Worm (Caenorhabditis elegans): ENCODE data around the gene mys-1.

mys-1 gene

DNA sequence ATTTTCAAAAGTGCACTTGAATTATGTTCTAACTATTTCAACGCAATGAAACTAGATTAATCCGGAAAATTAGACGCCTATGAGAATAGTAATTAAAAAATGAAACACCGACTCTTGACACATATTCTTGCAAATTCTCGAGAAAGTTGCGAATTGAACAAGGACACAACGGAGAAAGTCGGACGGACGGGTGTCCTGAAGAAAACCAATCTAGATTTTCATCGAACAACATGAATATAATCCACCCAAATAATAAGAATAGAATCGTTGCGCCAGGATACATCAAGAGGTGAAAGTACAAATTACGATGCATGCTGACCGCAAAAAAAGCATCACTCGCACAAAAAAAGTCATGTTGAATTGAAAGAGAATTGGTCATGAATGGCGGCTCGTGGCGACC is 15.6 kb downstream of the mys-1 start:
- TF ChIP-seq unc-62 (GFP tag; optimal IDR thresholded peaks at IDR 0.05 in 1 of 2) (peak in 1 of 2 experiments; percentile 59), unc-62 (tag; optimal IDR thresholded peaks at IDR 0.05) (no peak), ceh-32 (tag; optimal IDR thresholded peaks at IDR 0.05; ENCODE audit: poor library complexity) (no peak), nhr-48 (tag; optimal IDR thresholded peaks at IDR 0.05) (no peak), arid-1 (GFP tag; conservative IDR thresholded peaks at IDR 0.05) (no peak)

- TF ChIP-seq ctbp-1 (GFP tag; IDR thresholded peaks at IDR 0.05) (no peak), T26A8.4 (GFP tag; IDR thresholded peaks at IDR 0.05) (no peak), lin-13 (GFP tag; optimal IDR thresholded peaks at IDR 0.05) (no peak), spr-1 (tag; optimal IDR thresholded peaks at IDR 0.05) (no peak), zfp-3 (GFP tag; conservative IDR thresholded peaks at IDR 0.05) (no peak), nhr-102 (tag; optimal IDR thresholded peaks at IDR 0.05) (no peak), pqm-1 (tag; optimal IDR thresholded peaks at IDR 0.05) (no peak), fos-1 (tag; optimal IDR thresholded peaks at IDR 0.05) (no peak), skn-1 (tag; optimal IDR thresholded peaks at IDR 0.05) (no peak), pha-4 (GFP tag; IDR thresholded peaks at IDR 0.05) (no peak), pha-4 (tag; optimal IDR thresholded peaks at IDR 0.05) (no peak), nhr-77 (tag; optimal IDR thresholded peaks at IDR 0.05) (no peak), nhr-10 (tag; optimal IDR thresholded peaks at IDR 0.05) (no peak), F44E2.7 (GFP tag; IDR thresholded peaks at IDR 0.05) (no peak)
Observed at ce11 chrV:7065226-7065625, 19.2 kb downstream of the mys-1 start, which contains the start of gene Y57E12AR.1. Y57E12AR.1 (minus strand) TSS chrV:7065326.

DNA sequence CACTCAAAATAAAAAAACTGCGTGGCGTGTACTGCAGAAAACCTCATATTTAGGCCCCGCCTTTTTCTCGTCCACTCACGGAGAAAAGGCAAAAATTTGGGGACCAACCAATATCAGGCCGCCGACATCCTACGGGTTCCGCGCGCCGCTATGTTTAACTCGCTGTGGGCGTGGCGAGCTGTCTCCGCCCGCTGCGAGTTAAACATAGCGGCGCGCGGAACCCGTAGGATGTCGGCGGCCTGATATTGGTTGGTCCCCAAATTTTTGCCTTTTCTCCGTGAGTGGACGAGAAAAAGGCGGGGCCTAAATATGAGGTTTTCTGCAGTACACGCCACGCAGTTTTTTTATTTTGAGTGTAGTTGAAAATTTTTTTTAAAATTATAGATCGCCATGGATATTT is 21.7 kb downstream of the mys-1 start, which contains the start of gene tmem-258:
Gene tmem-258, plus strand, starts transcription at position 385 of the 400 bp plus-strand sequence.
- TF ChIP-seq lin-38 (GFP tag; IDR thresholded peaks at IDR 0.05), result peak; percentile 31

DNA sequence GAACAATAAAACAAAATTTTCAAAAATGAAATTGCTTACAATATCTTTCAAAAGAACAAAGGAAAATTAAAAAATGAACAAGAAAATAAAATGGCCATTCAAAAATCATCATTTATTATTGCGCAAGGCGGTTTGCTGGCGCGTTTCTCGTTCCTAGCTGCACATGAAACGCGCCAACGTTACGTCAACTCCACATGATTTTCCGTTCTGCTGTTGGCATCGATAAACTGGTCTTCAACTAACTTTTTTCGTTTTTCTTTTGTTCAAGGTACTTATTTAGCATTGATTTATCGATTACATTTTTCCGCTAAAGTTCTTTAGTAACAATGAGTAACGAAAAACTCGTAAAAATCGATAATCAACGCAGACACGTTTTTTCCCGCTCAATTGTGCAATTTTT is 24.1 kb downstream of the mys-1 start, which contains the start of the genes Y57E12AL.6 and Y57E12AL.1:
Gene Y57E12AL.6, minus strand, starts transcription at position 75 of the 400 bp plus-strand sequence.
Gene Y57E12AL.1, plus strand, starts transcription at position 135 of the 400 bp plus-strand sequence.
- TF ChIP-seq pha-4 (GFP tag; IDR thresholded peaks at IDR 0.05) (no peak), pha-4 (tag; optimal IDR thresholded peaks at IDR 0.05) (no peak), mxl-3 (GFP tag; optimal IDR thresholded peaks at IDR 0.05) (peak; percentile 76), duxl-1 (tag; optimal IDR thresholded peaks at IDR 0.05; ENCODE audit: poor library complexity) (peak; percentile 60), ztf-11 (tag; optimal IDR thresholded peaks at IDR 0.05) (no peak), F49E8.2 (tag; optimal IDR thresholded peaks at IDR 0.05; ENCODE audit: borderline replicate concordance) (no peak), nhr-11 (tag; optimal IDR thresholded peaks at IDR 0.05) (peak; percentile 72), lin-13 (GFP tag; optimal IDR thresholded peaks at IDR 0.05) (peak; percentile 62), daf-12 (tag; optimal IDR thresholded peaks at IDR 0.05) (no peak), tra-1 (GFP tag; IDR thresholded peaks at IDR 0.05) (no peak), lin-29 (GFP tag; IDR thresholded peaks at IDR 0.05) (no peak), aly-2 (tag; optimal IDR thresholded peaks at IDR 0.05) (no peak), snpc-1.2 (GFP tag; IDR thresholded peaks at IDR 0.05) (no peak), dmd-6 (GFP tag; IDR thresholded peaks at IDR 0.05) (peak; percentile 80), pqm-1 (tag; optimal IDR thresholded peaks at IDR 0.05) (no peak), nhr-28 (tag; optimal IDR thresholded peaks at IDR 0.05) (peak; percentile 92), ceh-28 (tag; optimal IDR thresholded peaks at IDR 0.05) (peak; percentile 79), F37D6.2 (tag; optimal IDR thresholded peaks at IDR 0.05) (peak; percentile 11), lir-3 (tag; optimal IDR thresholded peaks at IDR 0.05) (no peak), ZK337.2 (GFP tag; IDR thresholded peaks at IDR 0.05) (no peak), nhr-77 (tag; optimal IDR thresholded peaks at IDR 0.05) (peak; percentile 88), ZK546.5 (tag; optimal IDR thresholded peaks at IDR 0.05) (no peak), Y75B8A.6 (GFP tag; IDR thresholded peaks at IDR 0.05) (no peak), zfp-2 (tag; optimal IDR thresholded peaks at IDR 0.05) (no peak), hif-1 (tag; optimal IDR thresholded peaks at IDR 0.05) (peak in 1 of 2 experiments; percentile 43), egl-27 (tag; optimal IDR thresholded peaks at IDR 0.05) (no peak), vab-7 (GFP tag; IDR thresholded peaks at IDR 0.05) (no peak), ceh-44 (GFP tag; IDR thresholded peaks at IDR 0.05) (no peak), zip-2 (tag; optimal IDR thresholded peaks at IDR 0.05) (no peak), dpl-1 (GFP tag; optimal IDR thresholded peaks at IDR 0.05) (peak; percentile 85), Y105C5A.15 (GFP tag; IDR thresholded peaks at IDR 0.05) (no peak), ama-1 (optimal IDR thresholded peaks at IDR 0.05) (no peak), nhr-41 (GFP tag; IDR thresholded peaks at IDR 0.05) (no peak), spr-1 (tag; optimal IDR thresholded peaks at IDR 0.05) (peak; percentile 73)

All from whole organism, L4 larva.